Worm (Caenorhabditis elegans) whole organism, L4/young adult: Measurements from ENCODE around the gene him-5.
"Not testable (repeated sequence)": the region's sequence is repeated elsewhere in the genome, so short reads cannot be mapped to it uniquely, and the experiment has no call there.

Experiments used
- W03F9.2 ChIP-seq: fragments of 150-350 bp; optimal IDR thresholded peaks from 2 replicates; lab custom pipeline; 2014; ENCODE audit warnings: missing biosample characterization, missing genetic modification characterization
- dao-5 ChIP-seq: sonication (generic microtip); optimal IDR thresholded peaks from 2 replicates; lab custom pipeline; 2016; ENCODE audit warnings: missing genotype, missing genetic modification characterization, moderate library complexity, missing compliant biosample characterization
- him-1 ChIP-seq: sonication (generic microtip); optimal IDR thresholded peaks from 2 replicates; lab custom pipeline; 2016; ENCODE audit warnings: missing genotype, missing genetic modification reagents, missing genetic modification characterization, missing compliant biosample characterization

him-5 gene

DNA sequence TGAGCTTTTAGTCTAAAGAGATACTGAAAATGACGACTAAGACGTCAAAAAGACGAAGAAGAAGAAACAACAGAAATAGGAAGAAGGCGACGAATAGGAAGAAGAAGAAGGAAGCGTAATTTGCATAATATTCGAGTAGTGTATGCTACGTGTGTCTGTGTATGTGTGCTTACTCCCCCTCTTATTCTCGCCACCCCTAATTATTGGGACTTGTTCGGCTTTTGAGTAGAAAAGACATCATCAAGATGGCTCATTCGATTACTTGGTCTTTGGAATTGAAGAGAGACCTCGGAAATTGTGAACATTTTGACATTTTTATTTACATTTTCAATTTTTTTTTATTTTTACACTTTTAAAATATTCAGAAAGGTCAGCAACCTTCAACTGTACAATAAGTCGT lies 40.0 kb downstream of the him-5 start:
- TF ChIP-seq dao-5 (no peak), him-1 (no peak), W03F9.2 (tag; lab: Kevin White, UChicago) (no peak)

ce11 chrV:14133002-14133763 lies 43.0 kb downstream of the him-5 start:
- no peak for TF ChIP-seq him-1
- TF ChIP-seq W03F9.2 (tag; lab: Kevin White, UChicago): no peak
- TF ChIP-seq dao-5: no peak

DNA sequence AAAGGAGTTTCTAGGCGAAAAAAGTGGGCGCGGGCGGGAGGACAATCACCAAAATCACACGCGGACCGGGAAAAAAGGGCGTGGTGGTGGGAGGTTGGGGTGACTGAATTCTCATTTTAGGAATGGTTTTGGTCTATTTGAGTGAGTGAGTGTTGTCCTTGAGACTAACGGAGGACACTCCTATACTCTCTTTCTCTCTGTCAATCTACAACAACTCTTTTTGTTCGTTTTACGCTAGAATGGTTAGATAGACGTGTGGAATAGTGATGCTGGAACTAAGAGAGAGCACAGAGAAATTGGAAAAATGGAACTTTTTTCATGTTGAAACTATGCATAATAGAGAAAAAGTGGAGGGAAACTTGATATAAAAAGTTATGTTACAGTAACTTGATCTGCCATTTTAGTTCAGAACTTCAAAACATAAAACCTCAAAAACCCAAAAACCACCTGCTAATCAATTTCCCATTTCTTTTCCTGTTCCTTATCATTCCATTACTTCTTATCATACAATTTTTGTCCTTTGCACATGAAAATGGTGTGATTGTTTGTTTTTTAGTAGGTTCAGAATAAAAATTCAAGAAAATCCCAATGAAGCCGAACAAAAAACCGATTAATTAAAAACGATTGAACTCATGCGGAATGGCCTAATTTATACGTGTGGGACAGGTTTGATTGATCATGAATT lies 44.7 kb downstream of the him-5 start:
- TF ChIP-seq dao-5 (no peak), W03F9.2 (tag; lab: Kevin White, UChicago) (no peak), him-1 (no peak)

DNA sequence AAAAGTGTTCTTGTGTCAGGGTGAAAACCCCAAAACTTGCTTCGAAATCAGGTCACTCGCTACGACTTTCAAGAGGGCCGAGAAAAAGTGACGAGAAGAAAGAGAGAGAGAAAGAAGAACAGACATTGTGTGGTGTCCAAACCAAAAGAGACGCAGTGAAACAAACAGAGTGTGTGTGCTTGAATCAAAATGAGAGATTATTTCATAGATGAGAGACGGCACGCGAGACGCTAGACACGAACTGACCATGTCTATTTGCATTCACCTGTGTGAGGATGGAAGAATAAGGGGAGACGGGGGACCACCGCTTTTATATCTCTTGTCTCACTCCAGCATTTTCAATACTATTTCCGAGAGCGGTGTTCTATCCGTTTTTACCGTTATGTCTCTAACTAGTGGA lies 45.9 kb downstream of the him-5 start:
- no peak for TF ChIP-seq W03F9.2 (tag; lab: Kevin White, UChicago)
- no peak for TF ChIP-seq dao-5
- TF ChIP-seq him-1: no peak

- not testable (repeated sequence) for TF ChIP-seq him-1; dao-5; W03F9.2 (tag; lab: Kevin White, UChicago)
Observed at ce11 chrV:14137766-14138165, 47.5 kb downstream of the him-5 start, which contains the start of gene AH10.4. TSS of gene AH10.4 (minus strand) at chrV:14137866.

DNA sequence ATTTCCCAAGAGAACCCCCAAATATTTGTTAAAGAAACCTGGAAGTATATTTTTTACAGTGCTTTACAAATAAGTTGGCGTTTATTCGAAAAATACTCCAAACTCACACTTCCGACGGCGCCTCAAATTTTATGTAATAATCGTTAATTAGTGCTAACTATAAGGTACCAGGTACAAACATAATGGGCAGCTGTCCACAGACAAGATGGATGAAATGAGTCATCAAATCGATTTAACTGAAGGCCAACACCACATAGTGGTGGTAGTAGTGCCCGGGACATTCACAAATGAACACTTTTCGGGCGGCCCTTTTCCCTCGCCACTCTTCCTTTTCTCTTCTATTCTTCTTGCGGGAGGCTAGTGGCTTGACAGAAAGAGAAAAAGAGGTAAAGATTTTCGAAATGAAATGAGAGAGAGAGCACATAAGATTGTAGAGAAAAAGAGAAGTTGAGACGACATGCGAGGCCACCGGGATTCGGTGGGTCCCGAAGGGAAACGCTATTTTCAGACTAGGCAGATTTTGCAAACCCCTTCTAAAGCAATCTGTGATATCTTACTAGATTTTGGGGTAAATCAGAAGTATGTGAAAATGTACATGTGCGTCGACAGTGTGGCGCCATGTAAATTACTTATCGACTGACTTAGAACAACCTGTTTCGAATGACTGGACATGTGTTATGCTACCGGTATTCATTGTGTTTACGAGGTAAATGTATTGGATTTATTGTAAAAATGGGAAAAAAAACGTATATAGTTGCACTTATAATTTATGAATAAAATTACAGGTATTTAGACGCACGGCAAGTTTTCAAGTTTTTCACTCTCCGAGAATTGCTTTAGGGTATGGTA lies 49.2 kb downstream of the him-5 start:
- TF ChIP-seq W03F9.2 (tag; lab: Kevin White, UChicago): no peak

DNA sequence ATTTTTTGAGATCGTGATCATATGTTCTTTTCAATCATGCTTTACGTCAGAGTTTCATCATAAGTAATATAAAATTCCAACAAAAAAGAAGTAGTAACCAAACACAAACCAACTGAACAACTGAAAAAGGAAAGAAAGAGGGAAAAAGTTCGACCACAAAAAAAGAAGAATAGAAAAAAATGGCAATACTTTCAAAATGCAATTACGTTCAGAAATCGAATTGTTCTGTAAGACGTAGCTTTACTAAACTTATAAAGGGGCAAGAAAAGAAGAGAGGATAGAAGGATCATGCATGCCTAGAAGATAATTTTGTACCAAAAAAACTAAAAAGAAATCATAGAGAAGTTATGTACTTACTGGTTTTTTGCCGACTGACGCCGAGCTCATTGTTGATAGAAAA lies 50.5 kb downstream of the him-5 start:
- TF ChIP-seq him-1 (no peak), W03F9.2 (tag; lab: Kevin White, UChicago) (no peak), dao-5 (no peak)

DNA sequence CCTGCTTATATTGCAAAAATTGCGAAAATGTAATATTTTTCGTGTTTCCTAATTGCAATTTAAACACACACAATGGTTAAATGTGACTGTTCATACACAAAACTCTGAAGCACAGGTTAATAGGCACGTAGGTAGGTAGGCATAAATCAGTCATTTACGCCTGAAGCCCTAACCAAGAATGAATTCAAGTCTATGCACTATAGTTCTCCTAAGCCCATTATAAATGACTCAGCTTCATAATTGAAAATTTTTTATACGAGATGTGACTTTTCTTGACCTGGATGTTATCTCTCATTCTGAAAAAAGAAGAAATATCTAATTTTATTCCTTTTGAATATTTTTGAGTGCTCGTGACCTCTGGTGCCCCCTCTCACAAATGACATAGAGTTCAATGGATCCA lies 51.6 kb downstream of the him-5 start:
- TF ChIP-seq him-1: no peak
- TF ChIP-seq W03F9.2 (tag; lab: Kevin White, UChicago): no peak
- TF ChIP-seq dao-5: no peak
